Worm (Caenorhabditis elegans): ENCODE measurements around the gene C52B9.4.
A peak's percentile ranks its signal among the peaks of the same experiment; 100 is the strongest.

The C52B9.4 gene

ce11 chrX:4260297-4260696 lies at the start of gene C52B9.4:
TSS of gene C52B9.4 (plus strand) at chrX:4260652.
- TF ChIP-seq lin-40 (tag; optimal IDR thresholded peaks at IDR 0.05) = peak; percentile 28
- TF ChIP-seq attf-3 (GFP tag; conservative IDR thresholded peaks at IDR 0.05) = no peak
- peak; percentile 56; the same call in 1 of the 2 replicates for TF ChIP-seq hmg-1.2 (GFP tag; IDR thresholded peaks at IDR 0.05)
- no peak for TF ChIP-seq K11D2.4 (GFP tag; IDR thresholded peaks at IDR 0.05)
- peak; percentile 19 for TF ChIP-seq attf-5 (GFP tag; optimal IDR thresholded peaks at IDR 0.05)
- no peak for TF ChIP-seq tlf-1 (GFP tag; optimal IDR thresholded peaks at IDR 0.05)
- TF ChIP-seq pha-4 (tag; optimal IDR thresholded peaks at IDR 0.05) = no peak
- TF ChIP-seq nhr-80 (tag; optimal IDR thresholded peaks at IDR 0.05) = peak; percentile 16
- no peak for TF ChIP-seq ccch-3 (GFP tag; optimal IDR thresholded peaks at IDR 0.05)
- TF ChIP-seq aptf-2 (GFP tag; conservative IDR thresholded peaks at IDR 0.05) = 0 out of 2 replicates have a peak, but pooled peaks have one; percentile 47
- TF ChIP-seq dox-1 (GFP tag; IDR thresholded peaks at IDR 0.05) = no peak
- TF ChIP-seq let-607 (tag; optimal IDR thresholded peaks at IDR 0.05) = peak in 1 of 2 experiments; percentile 8

- TF ChIP-seq T26A5.8 (tag; optimal IDR thresholded peaks at IDR 0.05) = no peak
- no peak for TF ChIP-seq nhr-80 (tag; optimal IDR thresholded peaks at IDR 0.05)
- no peak for TF ChIP-seq nhr-27 (tag; optimal IDR thresholded peaks at IDR 0.05)
- no peak for TF ChIP-seq let-607 (tag; optimal IDR thresholded peaks at IDR 0.05)
- no peak for TF ChIP-seq ztf-3 (GFP tag; optimal IDR thresholded peaks at IDR 0.05)
- TF ChIP-seq nfya-2 (GFP tag; IDR thresholded peaks at IDR 0.05) = no peak
- no peak for TF ChIP-seq akir-1 (GFP tag; optimal IDR thresholded peaks at IDR 0.05)
- TF ChIP-seq zfh-2 (GFP tag; conservative IDR thresholded peaks at IDR 0.05) = peak; percentile 72
- no peak for TF ChIP-seq Y79H2A.3 (GFP tag; conservative IDR thresholded peaks at IDR 0.05)
- TF ChIP-seq sea-2 (GFP tag; IDR thresholded peaks at IDR 0.05) = no peak
- no peak for TF ChIP-seq F22D6.2 (tag; optimal IDR thresholded peaks at IDR 0.05)
- no peak for TF ChIP-seq bed-2 (GFP tag; IDR thresholded peaks at IDR 0.05)
- TF ChIP-seq F49E8.2 (tag; optimal IDR thresholded peaks at IDR 0.05; ENCODE audit: insufficient read depth) = no peak
- peak; percentile 85 for TF ChIP-seq cebp-1 (GFP tag; IDR thresholded peaks at IDR 0.05)
- TF ChIP-seq cebp-1 (tag; optimal IDR thresholded peaks at IDR 0.05) = peak; percentile 97
- no peak for TF ChIP-seq somi-1 (GFP tag; optimal IDR thresholded peaks at IDR 0.05)
- no peak for TF ChIP-seq nhr-120 (GFP tag; IDR thresholded peaks at IDR 0.05)
- TF ChIP-seq hmg-1.2 (GFP tag; IDR thresholded peaks at IDR 0.05) = peak; percentile 48; the same call in 1 of the 2 replicates
- no peak for TF ChIP-seq attf-3 (GFP tag; conservative IDR thresholded peaks at IDR 0.05)
These were observed 45.8 kb upstream of the C52B9.4 start for ce11 chrX:4214643-4215042.

- TF ChIP-seq snpc-4 (GFP tag; optimal IDR thresholded peaks at IDR 0.05) (no peak), snpc-4 (tag; optimal IDR thresholded peaks at IDR 0.05) (no peak), ccch-3 (GFP tag; optimal IDR thresholded peaks at IDR 0.05) (no peak), lin-35 (GFP tag; optimal IDR thresholded peaks at IDR 0.05) (no peak), Y56A3A.18 (GFP tag; IDR thresholded peaks at IDR 0.05) (peak; percentile 16; the same call in 1 of the 2 replicates), snpc-1.1 (tag; optimal IDR thresholded peaks at IDR 0.05; ENCODE audit: insufficient read depth) (no peak), ekl-4 (GFP tag; IDR thresholded peaks at IDR 0.05) (no peak), dox-1 (GFP tag; IDR thresholded peaks at IDR 0.05) (0 out of 2 replicates have a peak, but pooled peaks have one; percentile 15), zfh-2 (GFP tag; conservative IDR thresholded peaks at IDR 0.05) (no peak), F57A8.1 (GFP tag; optimal IDR thresholded peaks at IDR 0.05) (no peak), T07F8.4 (tag; optimal IDR thresholded peaks at IDR 0.05) (no peak), somi-1 (GFP tag; optimal IDR thresholded peaks at IDR 0.05) (no peak), C17E4.6 (GFP tag; IDR thresholded peaks at IDR 0.05) (no peak), chd-7 (tag; optimal IDR thresholded peaks at IDR 0.05) (no peak), attf-5 (GFP tag; optimal IDR thresholded peaks at IDR 0.05) (peak; percentile 24), ztf-6 (GFP tag; IDR thresholded peaks at IDR 0.05) (no peak), sea-2 (GFP tag; IDR thresholded peaks at IDR 0.05) (no peak), ztf-3 (GFP tag; optimal IDR thresholded peaks at IDR 0.05) (no peak), B0035.1 (tag; optimal IDR thresholded peaks at IDR 0.05) (no peak), mes-4 (tag; optimal IDR thresholded peaks at IDR 0.05) (no peak), lsy-27 (tag; optimal IDR thresholded peaks at IDR 0.05; ENCODE audit: borderline replicate concordance, insufficient read depth) (no peak), lin-40 (tag; optimal IDR thresholded peaks at IDR 0.05) (peak; percentile 29), F37B4.10 (GFP tag; IDR thresholded peaks at IDR 0.05) (no peak), egl-44 (GFP tag; IDR thresholded peaks at IDR 0.05) (no peak)
These were observed 44.8 kb upstream of the C52B9.4 start for ce11 chrX:4215500-4216107.

All from whole organism, young adult.